Worm (Caenorhabditis elegans): ENCODE measurements around the gene C01F6.14.

ce11 chrIV:9096160-9096879 lies 7.6 kb downstream of the C01F6.14 start, which contains the start of the genes znf-706 and cpna-3:
- TF ChIP-seq egl-27 (tag; optimal IDR thresholded peaks at IDR 0.05) (no peak), swsn-7 (tag; optimal IDR thresholded peaks at IDR 0.05) (peak; percentile 10), nhr-11 (tag; optimal IDR thresholded peaks at IDR 0.05) (no peak), unc-62 (GFP tag; optimal IDR thresholded peaks at IDR 0.05) (no peak), nhr-237 (tag; optimal IDR thresholded peaks at IDR 0.05) (no peak), ztf-11 (tag; optimal IDR thresholded peaks at IDR 0.05) (no peak), nhr-28 (tag; optimal IDR thresholded peaks at IDR 0.05) (no peak), ets-5 (GFP tag; IDR thresholded peaks at IDR 0.05) (no peak), elt-2 (tag; optimal IDR thresholded peaks at IDR 0.05) (no peak), lsy-2 (tag; optimal IDR thresholded peaks at IDR 0.05) (peak; percentile 28 to 50), nhr-85 (tag) (peak; percentile 4), lin-14 (GFP tag; optimal IDR thresholded peaks at IDR 0.05) (no peak), skn-1 (tag; optimal IDR thresholded peaks at IDR 0.05) (peak; percentile 25)

Data from whole organism, L1 larva.